Fruit fly (Drosophila melanogaster): ENCODE data around the gene CG16974.

CG16974 gene

dm6 chr2L:13145035-13145683, 46.6 kb downstream of the CG16974 start (continued):
- TF ChIP-seq CG5245 (GFP tag; optimal IDR thresholded peaks at IDR 0.05) = peak; percentile 42
- peak; percentile 86 for TF ChIP-seq CG3847 (GFP tag; IDR thresholded peaks at IDR 0.05)
- peak; percentile 48 for TF ChIP-seq CG17568 (GFP tag; optimal IDR thresholded peaks at IDR 0.05)
- TF ChIP-seq CG10959 (GFP tag; IDR thresholded peaks at IDR 0.05) = no peak
- no peak for TF ChIP-seq Trl (optimal IDR thresholded peaks at IDR 0.05)
- peak; percentile 74 for TF ChIP-seq Trl (GFP tag; optimal IDR thresholded peaks at IDR 0.05)
- TF ChIP-seq CG2889 (GFP tag; IDR thresholded peaks at IDR 0.05) = 0 out of 3 replicates have a peak, but pooled peaks have one; percentile 37
- peak; percentile 49 for TF ChIP-seq CG1602 (GFP tag; optimal IDR thresholded peaks at IDR 0.05)
- peak; percentile 23 for TF ChIP-seq ewg (GFP tag; optimal IDR thresholded peaks at IDR 0.05)
- TF ChIP-seq CG6813 (GFP tag; optimal IDR thresholded peaks at IDR 0.05) = peak; percentile 67
- TF ChIP-seq CG43689 (GFP tag; IDR thresholded peaks at IDR 0.05) = peak; percentile 49; the same call in 1 of the 2 replicates
- peak; percentile 4 for TF ChIP-seq mirr (GFP tag; optimal IDR thresholded peaks at IDR 0.05)
- no peak for TF ChIP-seq btn (GFP tag; optimal IDR thresholded peaks at IDR 0.05)
- no peak for TF ChIP-seq prd (optimal IDR thresholded peaks at IDR 0.05)
- TF ChIP-seq prd (GFP tag; IDR thresholded peaks at IDR 0.05) = peak; percentile 82
- TF ChIP-seq Atf3 (GFP tag; optimal IDR thresholded peaks at IDR 0.05) = peak; percentile 10
- TF ChIP-seq TFAM (GFP tag; optimal IDR thresholded peaks at IDR 0.05) = no peak
- peak; percentile 59 for TF ChIP-seq fu2 (GFP tag; optimal IDR thresholded peaks at IDR 0.05)
- TF ChIP-seq ap (GFP tag; IDR thresholded peaks at IDR 0.05) = peak; percentile 62
- TF ChIP-seq gcm (GFP tag; optimal IDR thresholded peaks at IDR 0.05) = no peak
- TF ChIP-seq CG14710 (tag; optimal IDR thresholded peaks at IDR 0.05) = no peak
- no peak for TF ChIP-seq amos (GFP tag; IDR thresholded peaks at IDR 0.05; ENCODE audit: partially characterized antibody)
- no peak for TF ChIP-seq dmrt11E (tag; optimal IDR thresholded peaks at IDR 0.05)
- peak; percentile 57 for TF ChIP-seq vfl (GFP tag; optimal IDR thresholded peaks at IDR 0.05)
- TF ChIP-seq CG17829 (tag; optimal IDR thresholded peaks at IDR 0.05) = peak; percentile 64
- TF ChIP-seq CG11247 (GFP tag; IDR thresholded peaks at IDR 0.05) = peak; percentile 79
- TF ChIP-seq crc (GFP tag; optimal IDR thresholded peaks at IDR 0.05) = peak; percentile 47
- TF ChIP-seq toy (GFP tag; IDR thresholded peaks at IDR 0.05) = no peak
- peak; percentile 73 for TF ChIP-seq stc (GFP tag; IDR thresholded peaks at IDR 0.05)
- peak; percentile 84 for TF ChIP-seq CG15269 (tag; optimal IDR thresholded peaks at IDR 0.05)
- peak; percentile 68; the same call in 1 of the 3 replicates for TF ChIP-seq jigr1 (GFP tag; IDR thresholded peaks at IDR 0.05)
- TF ChIP-seq MBD-R2 (GFP tag; IDR thresholded peaks at IDR 0.05) = peak; percentile 51; the same call in 1 of the 2 replicates
- peak; percentile 81 for TF ChIP-seq sens (GFP tag)
- TF ChIP-seq cato (GFP tag; optimal IDR thresholded peaks at IDR 0.05; ENCODE audit: borderline replicate concordance) = peak; percentile 30
- TF ChIP-seq bsh (GFP tag; optimal IDR thresholded peaks at IDR 0.05) = peak in 1 of 2 experiments; percentile 34
- TF ChIP-seq sqz (GFP tag; optimal IDR thresholded peaks at IDR 0.05) = peak; percentile 71
- peak; percentile 10 for TF ChIP-seq CG18011 (GFP tag; optimal IDR thresholded peaks at IDR 0.05)
- TF ChIP-seq CG9817 (tag; optimal IDR thresholded peaks at IDR 0.05) = peak; percentile 79
- TF ChIP-seq seq (GFP tag; IDR thresholded peaks at IDR 0.05) = peak; percentile 61; the same call in 1 of the 2 replicates
- peak; percentile 85 for TF ChIP-seq CG3281 (GFP tag; optimal IDR thresholded peaks at IDR 0.05)
- TF ChIP-seq CG5180 (GFP tag; optimal IDR thresholded peaks at IDR 0.05) = peak; percentile 45
- peak; percentile 41 for TF ChIP-seq CG6654 (GFP tag; optimal IDR thresholded peaks at IDR 0.05)
- TF ChIP-seq CG6254 (GFP tag; optimal IDR thresholded peaks at IDR 0.05) = no peak
- no peak for TF ChIP-seq CG12236 (GFP tag; optimal IDR thresholded peaks at IDR 0.05)
- TF ChIP-seq Antp (GFP tag; optimal IDR thresholded peaks at IDR 0.05) = peak; percentile 74
- TF ChIP-seq jing (GFP tag; optimal IDR thresholded peaks at IDR 0.05) = no peak
- peak; percentile 79 for TF ChIP-seq esg (GFP tag; conservative IDR thresholded peaks at IDR 0.05)
- TF ChIP-seq rib (GFP tag; IDR thresholded peaks at IDR 0.05) = peak; percentile 73; the same call in 1 of the 2 replicates
- no peak for TF ChIP-seq CG16813 (GFP tag; IDR thresholded peaks at IDR 0.05; ENCODE audit: partially characterized antibody)
- no peak for TF ChIP-seq MESR4 (GFP tag; optimal IDR thresholded peaks at IDR 0.05)
